Fruit fly (Drosophila melanogaster) whole organism, embryonic: ENCODE data around the gene mRpL37.
A peak's percentile ranks its signal among the peaks of the same experiment; 100 is the strongest.

Source experiments
- Asciz ChIP-seq: fragments of 200-800 bp; sonication (Bioruptor generic); optimal IDR thresholded peaks from 2 replicates; lab custom pipeline; 2017; ENCODE audit warnings: missing biosample characterization, mild to moderate bottlenecking, missing genetic modification characterization, missing genetic modification reagents
- Bgb ChIP-seq: fragments of 200-800 bp; sonication (Bioruptor generic); IDR thresholded peaks from 2 replicates; pipeline ENCODE4 v1.3.6; 2022; ENCODE audit warnings: missing biosample characterization, missing genetic modification characterization; ENCODE audit not compliant: partially characterized antibody
- C15 ChIP-seq: fragments of 200-800 bp; sonication (Bioruptor generic); IDR thresholded peaks from 3 replicates; pipeline ENCODE4 v1.3.6; 2022; ENCODE audit warnings: missing biosample characterization, missing genetic modification characterization
- CG10565 ChIP-seq: fragments of 200-800 bp; sonication (Bioruptor generic); optimal IDR thresholded peaks from 3 replicates; lab custom pipeline; 2016; ENCODE audit warnings: missing biosample characterization, mild to moderate bottlenecking, missing genetic modification characterization
- CG12659 ChIP-seq: fragments of 200-800 bp; sonication (Bioruptor generic); optimal IDR thresholded peaks from 3 replicates; lab custom pipeline; 2017; ENCODE audit warnings: mild to moderate bottlenecking, missing biosample characterization, missing genetic modification reagents, missing genetic modification characterization
- CG12769 ChIP-seq: fragments of 200-800 bp; sonication (Bioruptor generic); optimal IDR thresholded peaks from 2 replicates; lab custom pipeline; 2019; ENCODE audit warnings: missing biosample characterization, mild to moderate bottlenecking, missing genetic modification characterization, moderate library complexity
- CG14860 ChIP-seq: fragments of 200-800 bp; sonication (Bioruptor generic); IDR thresholded peaks from 3 replicates; pipeline ENCODE4 v1.3.6; 2022; ENCODE audit warnings: missing biosample characterization, missing genetic modification characterization; ENCODE audit not compliant: partially characterized antibody
- CG15479 ChIP-seq: fragments of 200-800 bp; sonication (Bioruptor generic); optimal IDR thresholded peaks from 3 replicates; lab custom pipeline; 2019; ENCODE audit warnings: missing biosample characterization, mild to moderate bottlenecking, missing genetic modification characterization, moderate library complexity
- CG1603 ChIP-seq: fragments of 200-800 bp; sonication (Bioruptor generic); optimal IDR thresholded peaks from 2 replicates; lab custom pipeline; 2019; ENCODE audit warnings: missing biosample characterization, mild to moderate bottlenecking, missing genetic modification characterization, moderate library complexity
- CG16813 ChIP-seq: fragments of 200-800 bp; sonication (Bioruptor generic); IDR thresholded peaks from 3 replicates; pipeline ENCODE4 v1.3.6; 2022; ENCODE audit warnings: missing biosample characterization, missing genetic modification characterization; ENCODE audit not compliant: partially characterized antibody
- CG17385 ChIP-seq: fragments of 200-800 bp; sonication (Bioruptor generic); optimal IDR thresholded peaks from 3 replicates; lab custom pipeline; 2018; ENCODE audit warnings: missing biosample characterization, mild to moderate bottlenecking, missing genetic modification characterization
- CG18011 ChIP-seq: fragments of 200-800 bp; sonication (Bioruptor generic); optimal IDR thresholded peaks from 2 replicates; lab custom pipeline; 2017; ENCODE audit warnings: missing biosample characterization, missing genetic modification characterization, mild to moderate bottlenecking, moderate library complexity, missing genotype
- CG2889 ChIP-seq: fragments of 200-800 bp; sonication (Bioruptor generic); IDR thresholded peaks from 3 replicates; pipeline ENCODE4 v1.3.6; 2022; ENCODE audit warnings: missing biosample characterization, missing genetic modification characterization
- CG34376 ChIP-seq: fragments of 200-800 bp; sonication (Bioruptor generic); optimal IDR thresholded peaks from 2 replicates; lab custom pipeline; 2018; ENCODE audit warnings: missing biosample characterization, mild to moderate bottlenecking, missing genetic modification characterization
- CG6175 ChIP-seq: fragments of 200-800 bp; sonication (Bioruptor generic); IDR thresholded peaks from 3 replicates; pipeline ENCODE4 v1.3.6; 2022; ENCODE audit warnings: missing biosample characterization, missing genetic modification characterization
- CG6765 ChIP-seq: fragments of 200-800 bp; sonication (Bioruptor generic); optimal IDR thresholded peaks from 3 replicates; lab custom pipeline; 2017; ENCODE audit warnings: missing biosample characterization, mild to moderate bottlenecking, missing genetic modification characterization
- CG9932 ChIP-seq: fragments of 200-800 bp; sonication (Bioruptor generic); IDR thresholded peaks from 2 replicates; pipeline ENCODE4 v1.3.6; 2022; ENCODE audit warnings: missing biosample characterization, missing genetic modification characterization
- CHES-1-like ChIP-seq: fragments of 200-800 bp; sonication (Bioruptor generic); optimal IDR thresholded peaks from 2 replicates; lab custom pipeline; 2016; ENCODE audit warnings: missing biosample characterization, missing genetic modification characterization
- Chrac-16 ChIP-seq: fragments of 200-800 bp; sonication (Bioruptor generic); optimal IDR thresholded peaks from 3 replicates; lab custom pipeline; 2016; ENCODE audit warnings: missing biosample characterization, missing genetic modification characterization
- Dll ChIP-seq: fragments of 200-800 bp; sonication (Bioruptor generic); IDR thresholded peaks from 4 replicates; pipeline ENCODE4 v1.3.6; 2022; ENCODE audit warnings: missing biosample characterization, missing genetic modification characterization; ENCODE audit not compliant: partially characterized antibody
- Doc2 ChIP-seq: fragments of 200-800 bp; sonication (Bioruptor generic); IDR thresholded peaks from 2 replicates; pipeline ENCODE4 v1.3.6; 2022; ENCODE audit warnings: missing biosample characterization, missing genetic modification characterization
- Doc3 ChIP-seq: fragments of 200-800 bp; sonication (Bioruptor generic); IDR thresholded peaks from 3 replicates; pipeline ENCODE4 v1.3.6; 2022; ENCODE audit warnings: missing biosample characterization, missing genetic modification characterization; ENCODE audit not compliant: partially characterized antibody
- Lim3 ChIP-seq: fragments of 200-800 bp; sonication (Bioruptor generic); IDR thresholded peaks from 2 replicates; pipeline ENCODE4 v1.3.6; 2022; ENCODE audit warnings: missing biosample characterization, missing genetic modification characterization
- MTF-1 ChIP-seq: fragments of 200-800 bp; sonication (Bioruptor generic); optimal IDR thresholded peaks from 2 replicates; lab custom pipeline; 2018; ENCODE audit warnings: missing biosample characterization, mild to moderate bottlenecking, missing genetic modification characterization, borderline replicate concordance
- Med ChIP-seq: fragments of 200-800 bp; sonication (Bioruptor generic); peaks from one replicate; lab custom pipeline; 2016; ENCODE audit warnings: missing biosample characterization, missing genetic modification characterization, mild to moderate bottlenecking, inconsistent platforms, moderate library complexity
- NK7.1 ChIP-seq: fragments of 200-800 bp; sonication (Bioruptor generic); optimal IDR thresholded peaks from 3 replicates; lab custom pipeline; 2016; ENCODE audit warnings: missing biosample characterization, missing genetic modification characterization
- Nf-YB ChIP-seq: fragments of 200-800 bp; sonication (Bioruptor generic); optimal IDR thresholded peaks from 3 replicates; lab custom pipeline; 2019; ENCODE audit warnings: missing biosample characterization, mild to moderate bottlenecking, missing genetic modification characterization, moderate library complexity
- Side ChIP-seq: fragments of 200-800 bp; sonication (Bioruptor generic); optimal IDR thresholded peaks from 2 replicates; lab custom pipeline; 2016; ENCODE audit warnings: missing biosample characterization, missing genetic modification characterization
- Spps ChIP-seq: fragments of 200-800 bp; sonication (Bioruptor generic); optimal IDR thresholded peaks from 2 replicates; lab custom pipeline; 2018; ENCODE audit warnings: missing biosample characterization, mild to moderate bottlenecking, missing genetic modification characterization
- Sry-β ChIP-seq: fragments of 200-800 bp; sonication (Bioruptor generic); optimal IDR thresholded peaks from 2 replicates; lab custom pipeline; 2018; ENCODE audit warnings: missing biosample characterization, mild to moderate bottlenecking, missing genetic modification characterization, moderate library complexity
- Ssrp ChIP-seq: fragments of 200-800 bp; sonication (Bioruptor generic); optimal IDR thresholded peaks from 2 replicates; lab custom pipeline; 2018; ENCODE audit warnings: missing biosample characterization, mild to moderate bottlenecking, missing genetic modification characterization, moderate library complexity
- Usf ChIP-seq: fragments of 200-800 bp; sonication (Bioruptor generic); optimal IDR thresholded peaks from 2 replicates; lab custom pipeline; 2017; ENCODE audit warnings: missing genotype, missing biosample characterization, missing genetic modification characterization
- YL-1 ChIP-seq: fragments of 200-800 bp; sonication (Bioruptor generic); optimal IDR thresholded peaks from 3 replicates; lab custom pipeline; 2017; ENCODE audit warnings: missing biosample characterization, mild to moderate bottlenecking, missing genetic modification characterization
- ac ChIP-seq: fragments of 200-800 bp; sonication (Bioruptor generic); optimal IDR thresholded peaks from 3 replicates; lab custom pipeline; 2017; ENCODE audit warnings: missing biosample characterization, mild to moderate bottlenecking, missing genetic modification characterization
- ato ChIP-seq: fragments of 200-800 bp; sonication (Bioruptor generic); IDR thresholded peaks from 2 replicates; pipeline ENCODE4 v1.3.6; 2022; ENCODE audit warnings: missing biosample characterization, missing genetic modification characterization; ENCODE audit not compliant: partially characterized antibody
- dan ChIP-seq: fragments of 200-800 bp; sonication (Bioruptor generic); IDR thresholded peaks from 2 replicates; pipeline ENCODE4 v1.3.6; 2022; ENCODE audit warnings: missing biosample characterization, missing genetic modification characterization
- dmrt11E ChIP-seq: fragments of 200-800 bp; sonication (Bioruptor generic); optimal IDR thresholded peaks from 3 replicates; lab custom pipeline; 2018; ENCODE audit warnings: missing biosample characterization, mild to moderate bottlenecking, missing genetic modification characterization, moderate library complexity
- ems ChIP-seq: fragments of 200-800 bp; sonication (Bioruptor generic); optimal IDR thresholded peaks from 3 replicates; lab custom pipeline; 2016; ENCODE audit warnings: missing biosample characterization, missing genetic modification characterization
- h ChIP-seq: fragments of >200 bp; optimal IDR thresholded peaks from 2 replicates; lab custom pipeline; 2017
- inv ChIP-seq: fragments of 200-800 bp; sonication (Bioruptor generic); IDR thresholded peaks from 2 replicates; pipeline ENCODE4 v1.3.6; 2022; ENCODE audit warnings: missing biosample characterization, missing genetic modification characterization; ENCODE audit not compliant: partially characterized antibody
- otp ChIP-seq: fragments of 200-800 bp; sonication (Bioruptor generic); IDR thresholded peaks from 3 replicates; pipeline ENCODE4, ENCODE4 v1.3.6; 2022; ENCODE audit warnings: missing biosample characterization, missing genetic modification characterization
- pb ChIP-seq: fragments of 200-800 bp; sonication (Bioruptor generic); optimal IDR thresholded peaks from 3 replicates; lab custom pipeline; 2016; ENCODE audit warnings: missing biosample characterization, missing genetic modification characterization
- pum ChIP-seq: fragments of 200-800 bp; sonication (Bioruptor generic); optimal IDR thresholded peaks from 2 replicates; lab custom pipeline; 2016; ENCODE audit warnings: missing biosample characterization, missing genetic modification characterization
- repo ChIP-seq: fragments of 200-800 bp; sonication (Bioruptor generic); optimal IDR thresholded peaks from 2 replicates; lab custom pipeline; 2016; ENCODE audit warnings: missing biosample characterization, missing genetic modification characterization
- ro ChIP-seq: fragments of 200-800 bp; sonication (Bioruptor generic); IDR thresholded peaks from 2 replicates; pipeline ENCODE4 v1.3.6; 2022; ENCODE audit warnings: missing biosample characterization, missing genetic modification characterization
- sc ChIP-seq, 3 experiments: fragments of >200 bp in 2 of 3; fragments of 200-800 bp in 1 of 3; sonication (Bioruptor generic) in 1 of 3; optimal IDR thresholded peaks; 2 replicates in 2 of 3; 3 replicates in 1 of 3; lab custom pipeline; 2017; ENCODE audit warnings: mild to moderate bottlenecking in 1 of 3, missing biosample characterization in 1 of 3, missing genetic modification characterization in 1 of 3, missing genetic modification reagents in 1 of 3
- sisA ChIP-seq: fragments of 200-800 bp; sonication (Bioruptor generic); IDR thresholded peaks from 2 replicates; pipeline ENCODE4 v1.3.6; 2022; ENCODE audit warnings: missing biosample characterization, missing genetic modification characterization

The mRpL37 gene

DNA sequence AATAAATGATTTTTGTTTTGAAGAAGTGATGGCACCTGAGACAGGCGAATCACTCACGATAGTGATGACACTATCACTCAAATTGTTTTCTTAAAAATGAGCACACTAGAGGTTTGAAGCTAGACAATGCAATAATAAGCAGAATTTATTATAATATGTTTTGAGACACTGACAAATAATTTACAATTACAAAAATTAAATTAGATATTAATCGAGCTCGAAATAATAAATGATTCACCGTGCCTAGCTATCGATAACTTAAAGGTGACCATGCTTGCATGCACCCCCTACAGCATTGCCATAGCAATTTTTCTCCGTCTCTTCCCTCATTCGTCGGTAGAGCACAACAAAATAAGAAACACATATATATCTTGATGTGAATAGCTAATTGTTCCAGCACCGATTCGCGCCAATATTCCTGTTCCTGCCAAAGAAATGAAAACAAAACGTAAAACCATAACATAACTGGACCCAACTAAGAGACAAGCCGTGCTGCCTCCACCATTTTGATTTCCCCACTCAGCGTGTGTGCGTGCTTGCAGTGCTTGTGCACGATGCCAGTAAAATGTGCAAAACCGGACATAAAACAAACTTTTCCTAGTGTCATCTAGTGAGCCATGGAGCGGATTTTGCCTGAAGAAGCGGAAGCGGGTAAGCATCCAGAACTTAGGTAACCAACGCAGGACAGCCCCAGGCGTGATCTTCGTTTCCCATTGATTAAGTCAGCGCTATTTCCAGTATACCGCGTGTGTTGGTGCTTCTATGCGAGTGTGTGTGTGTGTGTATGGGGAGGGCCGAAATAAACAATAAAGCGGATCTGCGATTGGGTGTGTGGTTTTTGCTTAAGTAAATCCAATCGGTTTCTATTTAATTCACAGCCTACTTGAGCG, 22.7 kb downstream of the mRpL37 start, which contains the start of the genes MED7 and Cap-H2:
Gene MED7, minus strand, starts transcription at position 67 of the 890 bp plus-strand sequence.
Gene Cap-H2, plus strand, starts transcription at position 345 of the 890 bp plus-strand sequence.
- TF ChIP-seq Doc3 (peak; percentile 99), CG10565 (peak; percentile 5), otp (GFP tag; lab: Robert Waterston, UW) (peak; percentile 40; the same call in 1 of the 3 replicates), ac (GFP tag; lab: Kevin White, UChicago) (no peak), Med (GFP tag; lab: Kevin White, UChicago) (peak; percentile 98), Asciz (GFP tag; lab: Kevin White, UChicago) (peak; percentile 36), CG14860 (GFP tag; lab: Robert Waterston, UW) (peak; percentile 99), Dll (GFP tag; lab: Robert Waterston, UW) (peak; percentile 100), MTF-1 (GFP tag; lab: Kevin White, UChicago) (no peak), CG16813 (GFP tag; lab: Robert Waterston, UW) (peak; percentile 99), Spps (tag; lab: Kevin White, UChicago) (peak; percentile 61), CG17385 (GFP tag; lab: Kevin White, UChicago) (peak; percentile 60), ro (GFP tag; lab: Robert Waterston, UW) (peak; percentile 27; the same call in 1 of the 2 replicates), ato (GFP tag; lab: Robert Waterston, UW) (peak; percentile 83), pb (peak; percentile 50), dmrt11E (tag; lab: Kevin White, UChicago) (peak; percentile 80), Usf (peak; percentile 57), C15 (GFP tag; lab: Robert Waterston, UW) (0 out of 3 replicates have a peak, but pooled peaks have one; percentile 53), inv (peak; percentile 98), CG1603 (peak; percentile 80), Side (peak; percentile 50), CG12769 (tag; lab: Kevin White, UChicago) (peak; percentile 69), sc (optimal IDR thresholded peaks at IDR 0.05; lab: Kevin White, UChicago) (no peak), sc (GFP tag; optimal IDR thresholded peaks at IDR 0.05; lab: Kevin White, UChicago) (peak; percentile 3), NK7.1 (GFP tag; lab: Kevin White, UChicago) (no peak), Lim3 (GFP tag; lab: Robert Waterston, UW) (no peak), h (no peak), Ssrp (tag; lab: Kevin White, UChicago) (peak; percentile 79), CG6765 (no peak), dan (no peak), Sry-β (no peak), CG6175 (peak; percentile 56; the same call in 1 of the 3 replicates), CG15479 (GFP tag; lab: Kevin White, UChicago) (peak; percentile 4), repo (GFP tag; lab: Kevin White, UChicago) (peak; percentile 55), CG9932 (GFP tag; lab: Robert Waterston, UW) (peak; percentile 95), Bgb (GFP tag; lab: Robert Waterston, UW) (peak; percentile 95), sisA (peak; percentile 87), Doc2 (no peak), CG2889 (GFP tag; lab: Robert Waterston, UW) (peak; percentile 62; the same call in 1 of the 3 replicates), Chrac-16 (GFP tag; lab: Kevin White, UChicago) (peak; percentile 88), CHES-1-like (peak; percentile 74), Nf-YB (GFP tag; lab: Kevin White, UChicago) (peak; percentile 55), CG34376 (GFP tag; lab: Kevin White, UChicago) (peak; percentile 39), CG12659 (GFP tag; lab: Kevin White, UChicago) (peak; percentile 88), ems (GFP tag; lab: Kevin White, UChicago) (peak; percentile 78), CG18011 (peak; percentile 6), pum (GFP tag; lab: Kevin White, UChicago) (peak; percentile 75), YL-1 (GFP tag; lab: Kevin White, UChicago) (peak; percentile 81)
